Worm (Caenorhabditis elegans) whole organism, L2 larva: Measurements from ENCODE around the gene neg-1.

Experiments used
- ama-1 ChIP-seq: fragments of 150-350 bp; optimal IDR thresholded peaks from 2 replicates; lab custom pipeline; 2018; ENCODE audit warnings: inconsistent platforms
- ceh-16 ChIP-seq: fragments of 150-350 bp; optimal IDR thresholded peaks from 2 replicates; lab custom pipeline; 2014; ENCODE audit warnings: missing biosample characterization, missing genetic modification characterization
- dmd-4 ChIP-seq: sonication (generic microtip); optimal IDR thresholded peaks from 2 replicates; lab custom pipeline; 2017; ENCODE audit warnings: missing biosample characterization, missing genetic modification characterization
- fos-1 ChIP-seq: fragments of 150-350 bp; optimal IDR thresholded peaks from 2 replicates; lab custom pipeline; 2014; ENCODE audit warnings: missing biosample characterization, missing genetic modification characterization
- lin-13 ChIP-seq: fragments of 150-350 bp; optimal IDR thresholded peaks from 2 replicates; lab custom pipeline; 2014; ENCODE audit warnings: missing biosample characterization, missing genetic modification reagents, missing genetic modification characterization
- lin-39 ChIP-seq: fragments of 150-350 bp; optimal IDR thresholded peaks from 2 replicates; lab custom pipeline; 2014; ENCODE audit warnings: missing biosample characterization, missing genetic modification reagents, missing genetic modification characterization
- mbf-1 ChIP-seq: sonication (generic microtip); optimal IDR thresholded peaks from 2 replicates; lab custom pipeline; 2017; ENCODE audit warnings: missing biosample characterization, missing genetic modification characterization
- nhr-11 ChIP-seq: fragments of 150-350 bp; optimal IDR thresholded peaks from 2 replicates; lab custom pipeline; 2014; ENCODE audit warnings: missing biosample characterization, missing genetic modification characterization
- nhr-12 ChIP-seq: fragments of 150-350 bp; optimal IDR thresholded peaks from 2 replicates; lab custom pipeline; 2014; ENCODE audit warnings: missing biosample characterization, missing genetic modification characterization
- nhr-77 ChIP-seq: fragments of 150-350 bp; optimal IDR thresholded peaks from 2 replicates; lab custom pipeline; 2014; ENCODE audit warnings: missing biosample characterization, missing genetic modification characterization
- snpc-4 ChIP-seq: fragments of 150-350 bp; optimal IDR thresholded peaks from 2 replicates; lab custom pipeline; 2014; ENCODE audit warnings: missing biosample characterization, missing genetic modification characterization
- zag-1 ChIP-seq: fragments of 150-350 bp; optimal IDR thresholded peaks from 2 replicates; lab custom pipeline; 2014; ENCODE audit warnings: missing biosample characterization, missing genetic modification characterization
- ztf-11 ChIP-seq: sonication (generic microtip); optimal IDR thresholded peaks from 2 replicates; lab custom pipeline; 2017; ENCODE audit warnings: missing biosample characterization, missing genetic modification characterization

ce11 chrV:4416710-4417109 lies 42.0 kb upstream of the neg-1 start, which contains the start of gene Y47D7A.18:
- no peak for TF ChIP-seq nhr-11 (tag; lab: Kevin White, UChicago)
- TF ChIP-seq ceh-16 (tag; lab: Kevin White, UChicago): no peak
- TF ChIP-seq lin-13 (GFP tag; lab: Kevin White, UChicago): no peak
- no peak for TF ChIP-seq fos-1 (tag; lab: Kevin White, UChicago)
- TF ChIP-seq nhr-77 (tag; lab: Kevin White, UChicago): no peak
- TF ChIP-seq ztf-11: no peak
- no peak for TF ChIP-seq dmd-4 (tag; lab: Kevin White, UChicago)
- TF ChIP-seq mbf-1 (tag; lab: Kevin White, UChicago): no peak
- TF ChIP-seq nhr-12 (tag; lab: Kevin White, UChicago): no peak
- TF ChIP-seq ama-1 (lab: Kevin White, UChicago): no peak
- no peak for TF ChIP-seq snpc-4 (tag; lab: Kevin White, UChicago)
- TF ChIP-seq zag-1: no peak
- no peak for TF ChIP-seq lin-39 (tag; lab: Kevin White, UChicago)
